Worm (Caenorhabditis elegans) whole organism, midembryonic: ENCODE measurements around the gene K09C6.9.

Source experiments
- T22C8.4 ChIP-seq: fragments of 200-800 bp; sonication (Bioruptor generic); IDR thresholded peaks from 2 replicates; pipeline ENCODE4 v1.3.6; 2022; ENCODE audit warnings: missing genetic modification characterization, missing compliant biosample characterization
- cog-1 ChIP-seq: sonication (generic microtip); optimal IDR thresholded peaks from 2 replicates; lab custom pipeline; 2016; ENCODE audit warnings: missing genetic modification characterization, missing compliant biosample characterization

ce11 chrV:890423-890822 is 35.6 kb upstream of the K09C6.9 start, which contains the start of gene srlf-21:
- TF ChIP-seq cog-1 (tag; lab: Kevin White, UChicago) (no peak), T22C8.4 (no peak)
